Fruit fly (Drosophila melanogaster): ENCODE data around the gene Tgs1.

- no peak for TF ChIP-seq CG8478 (optimal IDR thresholded peaks at IDR 0.05)
- TF ChIP-seq CTCF (optimal IDR thresholded peaks at IDR 0.05): no peak
These were observed 46.9 kb upstream of the Tgs1 start, which contains the start of gene CG44158 for dm6 chr3R:18208479-18208878.
